Fruit fly (Drosophila melanogaster) whole organism, prepupa: Measurements from ENCODE around the gene MFS9.

ENCODE experiments used
- Blimp-1 ChIP-seq: fragments of 200-800 bp; sonication (Bioruptor generic); optimal IDR thresholded peaks from 3 replicates; lab custom pipeline; 2017; ENCODE audit warnings: missing biosample characterization, missing genetic modification characterization, mild to moderate bottlenecking, moderate library complexity, missing genetic modification reagents
- CG10631 ChIP-seq: fragments of 200-800 bp; sonication (Bioruptor generic); optimal IDR thresholded peaks from 2 replicates; lab custom pipeline; 2016; ENCODE audit warnings: missing biosample characterization, missing genetic modification characterization
- CG10669 ChIP-seq: fragments of 200-800 bp; sonication (Bioruptor generic); optimal IDR thresholded peaks from 3 replicates; lab custom pipeline; 2018; ENCODE audit warnings: missing biosample characterization, mild to moderate bottlenecking, missing genetic modification characterization, moderate library complexity
- CG11762 ChIP-seq: fragments of 200-800 bp; sonication (Bioruptor generic); optimal IDR thresholded peaks from 3 replicates; lab custom pipeline; 2016; ENCODE audit warnings: missing biosample characterization, missing genetic modification characterization; ENCODE audit not compliant: insufficient read depth
- CG15336 ChIP-seq: fragments of 200-800 bp; sonication (Bioruptor generic); IDR thresholded peaks from 2 replicates; pipeline ENCODE4 v1.3.6; 2022; ENCODE audit warnings: missing biosample characterization, missing genetic modification characterization
- CG1621 ChIP-seq: fragments of 200-800 bp; sonication (Bioruptor generic); optimal IDR thresholded peaks from 3 replicates; lab custom pipeline; 2018; ENCODE audit warnings: missing biosample characterization, mild to moderate bottlenecking, missing genetic modification characterization
- CG16779 ChIP-seq: fragments of 200-800 bp; sonication (Bioruptor generic); optimal IDR thresholded peaks from 3 replicates; lab custom pipeline; 2017; ENCODE audit warnings: missing biosample characterization, mild to moderate bottlenecking, missing genetic modification characterization
- CG3032 ChIP-seq: fragments of 200-800 bp; optimal IDR thresholded peaks from 2 replicates; lab custom pipeline; 2019; ENCODE audit warnings: missing biosample characterization, mild to moderate bottlenecking, missing genetic modification characterization, moderate library complexity
- CG31627 ChIP-seq: fragments of 200-800 bp; sonication (Bioruptor generic); optimal IDR thresholded peaks from 3 replicates; lab custom pipeline; 2016; ENCODE audit warnings: missing biosample characterization, missing genetic modification characterization
- CG32006 ChIP-seq: fragments of 200-800 bp; sonication (Bioruptor generic); optimal IDR thresholded peaks from 3 replicates; lab custom pipeline; 2017; ENCODE audit warnings: missing biosample characterization, mild to moderate bottlenecking, missing genetic modification characterization
- CG34406 ChIP-seq: fragments of 200-800 bp; sonication (Bioruptor generic); optimal IDR thresholded peaks from 3 replicates; lab custom pipeline; 2016; ENCODE audit warnings: missing biosample characterization, missing genetic modification characterization
- CG3919 ChIP-seq: fragments of 200-800 bp; sonication (Bioruptor generic); optimal IDR thresholded peaks from 3 replicates; lab custom pipeline; 2016; ENCODE audit warnings: missing biosample characterization, missing genetic modification characterization
- CG4318 ChIP-seq: fragments of 200-800 bp; sonication (Bioruptor generic); optimal IDR thresholded peaks from 3 replicates; lab custom pipeline; 2017; ENCODE audit warnings: missing biosample characterization, mild to moderate bottlenecking, missing genetic modification characterization
- CG6163 ChIP-seq: fragments of 200-800 bp; sonication (Bioruptor generic); IDR thresholded peaks from 3 replicates; pipeline ENCODE4 v1.3.6; 2022; ENCODE audit warnings: missing biosample characterization, missing genetic modification characterization
- CG6276 ChIP-seq: fragments of 200-800 bp; sonication (Bioruptor generic); optimal IDR thresholded peaks from 2 replicates; lab custom pipeline; 2017; ENCODE audit warnings: missing biosample characterization, mild to moderate bottlenecking, missing genetic modification characterization
- CG6792 ChIP-seq: fragments of 200-800 bp; sonication (Bioruptor generic); optimal IDR thresholded peaks from 3 replicates; lab custom pipeline; 2016; ENCODE audit warnings: missing biosample characterization, missing genetic modification characterization
- CG6808 ChIP-seq: fragments of 200-800 bp; sonication (Bioruptor generic); optimal IDR thresholded peaks from 3 replicates; lab custom pipeline; 2017; ENCODE audit warnings: missing biosample characterization, missing genetic modification characterization, mild to moderate bottlenecking, moderate library complexity, missing genetic modification reagents
- CG6854 ChIP-seq: fragments of 200-800 bp; sonication (Bioruptor generic); optimal IDR thresholded peaks from 2 replicates; lab custom pipeline; 2017; ENCODE audit warnings: missing biosample characterization, mild to moderate bottlenecking, missing genetic modification characterization
- CG7368 ChIP-seq: fragments of 200-800 bp; sonication (Bioruptor generic); optimal IDR thresholded peaks from 3 replicates; lab custom pipeline; 2016; ENCODE audit warnings: missing biosample characterization, missing genetic modification characterization
- CG8119 ChIP-seq: fragments of 200-800 bp; sonication (Bioruptor generic); IDR thresholded peaks from 3 replicates; pipeline ENCODE4 v1.3.6; 2022; ENCODE audit warnings: missing biosample characterization, missing genetic modification characterization
- CG9139 ChIP-seq: fragments of 200-800 bp; sonication (Bioruptor generic); optimal IDR thresholded peaks from 3 replicates; lab custom pipeline; 2017; ENCODE audit warnings: missing biosample characterization, mild to moderate bottlenecking, missing genetic modification characterization
- Eip75B ChIP-seq: fragments of 200-800 bp; sonication (Bioruptor generic); optimal IDR thresholded peaks from 3 replicates; lab custom pipeline; 2016; ENCODE audit warnings: missing biosample characterization, missing genetic modification characterization
- Eip78C ChIP-seq: fragments of 200-800 bp; sonication (Bioruptor generic); peaks from one replicate; lab custom pipeline; 2016; ENCODE audit warnings: missing biosample characterization, missing genetic modification characterization
- Eip93F ChIP-seq: fragments of 200-800 bp; sonication (Bioruptor generic); optimal IDR thresholded peaks from 2 replicates; lab custom pipeline; 2016; ENCODE audit warnings: missing biosample characterization, mild to moderate bottlenecking, missing genetic modification characterization
- Ets21C ChIP-seq: fragments of 200-800 bp; sonication (Bioruptor generic); optimal IDR thresholded peaks from 3 replicates; lab custom pipeline; 2016; ENCODE audit warnings: missing biosample characterization, missing genetic modification characterization
- Ets96B ChIP-seq: fragments of 200-800 bp; optimal IDR thresholded peaks from 2 replicates; lab custom pipeline; 2019; ENCODE audit warnings: missing biosample characterization, mild to moderate bottlenecking, missing genetic modification characterization, moderate library complexity
- Gug ChIP-seq: fragments of 200-800 bp; sonication (Bioruptor generic); IDR thresholded peaks from 2 replicates; pipeline ENCODE4 v1.3.6; 2022; ENCODE audit warnings: missing biosample characterization, missing genetic modification characterization
- Hr38 ChIP-seq: sonication (Bioruptor generic); optimal IDR thresholded peaks from 2 replicates; lab custom pipeline; 2016; ENCODE audit warnings: missing biosample characterization, missing genetic modification characterization
- Hr39 ChIP-seq: fragments of 200-800 bp; sonication (Bioruptor generic); optimal IDR thresholded peaks from 2 replicates; lab custom pipeline; 2016; ENCODE audit warnings: missing biosample characterization, missing genetic modification characterization
- Hr4 ChIP-seq: fragments of 200-800 bp; sonication (Bioruptor generic); optimal IDR thresholded peaks from 3 replicates; lab custom pipeline; 2016; ENCODE audit warnings: missing biosample characterization, missing genetic modification characterization
- Lpt ChIP-seq: fragments of 200-800 bp; sonication (Bioruptor generic); optimal IDR thresholded peaks from 3 replicates; lab custom pipeline; 2016; ENCODE audit warnings: missing biosample characterization, missing genetic modification characterization
- Met ChIP-seq: fragments of 200-800 bp; sonication (Bioruptor generic); optimal IDR thresholded peaks from 3 replicates; lab custom pipeline; 2016; ENCODE audit warnings: missing biosample characterization, missing genetic modification characterization
- Smox ChIP-seq: fragments of 200-800 bp; sonication (Bioruptor generic); optimal IDR thresholded peaks from 3 replicates; lab custom pipeline; 2016; ENCODE audit warnings: missing biosample characterization, missing genetic modification characterization
- Sox15 ChIP-seq: fragments of 200-800 bp; sonication (Bioruptor generic); optimal IDR thresholded peaks from 3 replicates; lab custom pipeline; 2016; ENCODE audit warnings: missing biosample characterization, missing genetic modification characterization
- achi ChIP-seq: fragments of 200-800 bp; sonication (Bioruptor generic); optimal IDR thresholded peaks from 3 replicates; lab custom pipeline; 2016; ENCODE audit warnings: missing biosample characterization, missing genetic modification characterization
- acj6 ChIP-seq: fragments of 200-800 bp; sonication (Bioruptor generic); optimal IDR thresholded peaks from 3 replicates; lab custom pipeline; 2016; ENCODE audit warnings: missing biosample characterization, missing genetic modification characterization
- cyc ChIP-seq: fragments of 200-800 bp; sonication (Bioruptor generic); optimal IDR thresholded peaks from 3 replicates; lab custom pipeline; 2016; ENCODE audit warnings: missing biosample characterization, missing genetic modification characterization
- dac ChIP-seq: fragments of 200-800 bp; sonication (Bioruptor generic); optimal IDR thresholded peaks from 2 replicates; lab custom pipeline; 2017; ENCODE audit warnings: missing biosample characterization, mild to moderate bottlenecking, missing genetic modification characterization
- dsx ChIP-seq: fragments of 200-800 bp; optimal IDR thresholded peaks from 3 replicates; lab custom pipeline; 2019; ENCODE audit warnings: missing biosample characterization, mild to moderate bottlenecking, missing genetic modification characterization, moderate library complexity; ENCODE audit not compliant: poor library complexity, severe bottlenecking
- eg ChIP-seq: fragments of 200-800 bp; sonication (Bioruptor generic); IDR thresholded peaks from 3 replicates; pipeline ENCODE4 v1.3.6; 2022; ENCODE audit warnings: missing biosample characterization, missing genetic modification characterization
- esn ChIP-seq: fragments of 200-800 bp; sonication (Bioruptor generic); optimal IDR thresholded peaks from 2 replicates; lab custom pipeline; 2016; ENCODE audit warnings: missing biosample characterization, mild to moderate bottlenecking, missing genetic modification characterization, moderate library complexity
- fd59A ChIP-seq: fragments of 200-800 bp; sonication (Bioruptor generic); optimal IDR thresholded peaks from 2 replicates; lab custom pipeline; 2017; ENCODE audit warnings: missing biosample characterization, mild to moderate bottlenecking, missing genetic modification characterization, missing genetic modification reagents
- fkh ChIP-seq: fragments of 200-800 bp; sonication (Bioruptor generic); optimal IDR thresholded peaks from 3 replicates; lab custom pipeline; 2017; ENCODE audit warnings: missing biosample characterization, mild to moderate bottlenecking, missing genetic modification characterization, moderate library complexity
- lz ChIP-seq: fragments of 200-800 bp; sonication (Bioruptor generic); optimal IDR thresholded peaks from 3 replicates; lab custom pipeline; 2016; ENCODE audit warnings: missing biosample characterization, missing genetic modification characterization
- pdm3 ChIP-seq: fragments of 200-800 bp; sonication (Bioruptor generic); optimal IDR thresholded peaks from 3 replicates; lab custom pipeline; 2016; ENCODE audit warnings: missing biosample characterization, missing genetic modification characterization
- salr ChIP-seq, 2 experiments: fragments of 200-800 bp; sonication (Bioruptor generic); optimal IDR thresholded peaks; 3 replicates each; lab custom pipeline; 2016 to 2018; ENCODE audit warnings: missing biosample characterization in 2 of 2, missing genetic modification characterization in 2 of 2, mild to moderate bottlenecking in 1 of 2
- spab ChIP-seq: fragments of 200-800 bp; sonication (Bioruptor generic); optimal IDR thresholded peaks from 2 replicates; lab custom pipeline; 2017; ENCODE audit warnings: missing biosample characterization, mild to moderate bottlenecking, missing genetic modification characterization, missing genetic modification reagents
- ss ChIP-seq, 2 experiments: fragments of 200-800 bp; sonication (Bioruptor generic); optimal IDR thresholded peaks; 2 replicates in 1 of 2; 3 replicates in 1 of 2; lab custom pipeline; 2017 to 2018; ENCODE audit warnings: mild to moderate bottlenecking in 2 of 2, missing biosample characterization in 2 of 2, missing genetic modification characterization in 2 of 2, moderate library complexity in 1 of 2
- svp ChIP-seq: fragments of 200-800 bp; sonication (Bioruptor generic); peaks from one replicate; lab custom pipeline; 2016; ENCODE audit warnings: missing biosample characterization, missing genetic modification characterization
- topi ChIP-seq: fragments of 200-800 bp; sonication (Bioruptor generic); optimal IDR thresholded peaks from 3 replicates; lab custom pipeline; 2016; ENCODE audit warnings: missing biosample characterization, missing genetic modification characterization
- vri ChIP-seq: fragments of 200-800 bp; sonication (Bioruptor generic); optimal IDR thresholded peaks from 3 replicates; lab custom pipeline; 2016; ENCODE audit warnings: missing biosample characterization, mild to moderate bottlenecking, missing genetic modification characterization

MFS9 gene

DNA sequence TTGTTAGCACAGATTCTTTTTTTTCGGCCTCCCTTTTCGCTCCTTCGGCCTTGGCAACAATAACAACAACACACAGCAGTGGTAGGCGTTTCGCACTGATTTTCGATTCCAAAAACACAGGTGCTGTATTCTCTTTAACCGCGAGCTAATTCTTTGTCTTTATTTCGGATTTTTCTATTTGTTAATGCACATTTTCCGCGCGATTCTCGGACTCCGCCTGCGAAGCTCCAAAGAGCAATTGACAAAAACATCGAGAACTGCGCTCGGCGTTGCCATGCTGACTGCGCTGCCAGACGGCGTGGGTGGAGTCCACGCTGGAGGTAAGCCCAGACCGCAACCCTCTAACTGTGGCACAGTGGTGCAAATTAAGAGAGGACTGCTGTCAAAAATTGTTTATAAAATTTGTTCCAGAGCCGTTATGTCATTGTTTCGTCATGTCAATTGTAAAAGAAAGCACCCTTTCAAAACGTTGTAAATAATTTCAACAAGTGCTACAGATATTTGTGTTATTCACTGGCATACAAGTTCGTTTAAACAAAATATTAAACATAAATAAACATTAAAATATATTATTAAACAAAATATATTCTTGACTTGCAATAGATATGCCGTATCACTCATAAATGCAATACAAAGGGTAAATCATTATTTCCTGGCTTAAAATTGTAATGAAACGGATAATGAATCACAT lies 45.3 kb upstream of the MFS9 start, which contains the start of the genes DPCoAC and CG5180:
TSS of gene DPCoAC (minus strand) at position 253 of the 691 bp plus-strand sequence.
TSS of gene CG5180 (plus strand) at position 516 of the 691 bp plus-strand sequence.
- TF ChIP-seq vri (GFP tag; lab: Kevin White, UChicago): peak; percentile 70
- peak; percentile 72 for TF ChIP-seq eg
- peak; percentile 74 for TF ChIP-seq CG31627
- TF ChIP-seq dac (GFP tag; lab: Kevin White, UChicago): peak; percentile 16
- peak; percentile 72 for TF ChIP-seq CG10631 (GFP tag; lab: Kevin White, UChicago)
- peak; percentile 46 for TF ChIP-seq Sox15 (GFP tag; lab: Kevin White, UChicago)
- no peak for TF ChIP-seq spab (GFP tag; lab: Kevin White, UChicago)
- peak; percentile 75 for TF ChIP-seq CG6163 (GFP tag; lab: Robert Waterston, UW)
- peak; percentile 47 for TF ChIP-seq CG1621 (tag; lab: Kevin White, UChicago)
- TF ChIP-seq CG3919: peak; percentile 66
- peak; percentile 60 for TF ChIP-seq Hr39 (GFP tag; lab: Kevin White, UChicago)
- no peak for TF ChIP-seq Ets96B (tag; lab: Kevin White, UChicago)
- TF ChIP-seq CG15336: no peak
- TF ChIP-seq CG6854 (GFP tag; lab: Kevin White, UChicago): peak; percentile 16
- peak; percentile 55 for TF ChIP-seq Ets21C (GFP tag; lab: Kevin White, UChicago)
- peak; percentile 79 for TF ChIP-seq Eip78C (GFP tag; lab: Kevin White, UChicago)
- peak; percentile 56 for TF ChIP-seq esn (GFP tag; lab: Kevin White, UChicago)
- no peak for TF ChIP-seq fd59A
- no peak for TF ChIP-seq Gug
- TF ChIP-seq CG16779: no peak
- peak; percentile 20 for TF ChIP-seq CG10669 (GFP tag; lab: Kevin White, UChicago)
- TF ChIP-seq CG3032 (tag; lab: Kevin White, UChicago): peak; percentile 55
- peak; percentile 69 for TF ChIP-seq cyc
- peak; percentile 12 for TF ChIP-seq Blimp-1 (GFP tag; lab: Kevin White, UChicago)
- TF ChIP-seq achi: peak; percentile 64
- peak; percentile 56 for TF ChIP-seq CG4318 (GFP tag; lab: Kevin White, UChicago)
- TF ChIP-seq CG32006: peak; percentile 65
- peak; percentile 56 for TF ChIP-seq Met (GFP tag; lab: Kevin White, UChicago)
- peak; percentile 45 for TF ChIP-seq Eip93F (GFP tag; lab: Kevin White, UChicago)
- no peak for TF ChIP-seq Lpt
- peak; percentile 68 for TF ChIP-seq Hr4
- TF ChIP-seq lz (GFP tag; lab: Kevin White, UChicago): peak; percentile 15
- 0 out of 3 replicates have a peak, but pooled peaks have one; percentile 27 for TF ChIP-seq CG8119 (GFP tag; lab: Robert Waterston, UW)
- TF ChIP-seq CG6792 (GFP tag; lab: Kevin White, UChicago): no peak
- TF ChIP-seq CG6276 (GFP tag; lab: Kevin White, UChicago): no peak
- TF ChIP-seq CG6808 (GFP tag; lab: Kevin White, UChicago): peak; percentile 40
- peak in 1 of 2 experiments; percentile 65 for TF ChIP-seq salr (GFP tag; optimal IDR thresholded peaks at IDR 0.05; lab: Kevin White, UChicago)
- TF ChIP-seq Hr38 (GFP tag; lab: Kevin White, UChicago): no peak
- peak; percentile 32 for TF ChIP-seq Eip75B
- TF ChIP-seq svp (GFP tag; lab: Kevin White, UChicago): peak; percentile 79
- peak; percentile 51 for TF ChIP-seq Smox (GFP tag; lab: Kevin White, UChicago)
- TF ChIP-seq ss (GFP tag; optimal IDR thresholded peaks at IDR 0.05; lab: Kevin White, UChicago): peak; percentile 34 to 37
- TF ChIP-seq fkh (GFP tag; lab: Kevin White, UChicago): peak; percentile 29
- peak; percentile 21 for TF ChIP-seq acj6 (GFP tag; lab: Kevin White, UChicago)
- peak; percentile 32 for TF ChIP-seq topi (GFP tag; lab: Kevin White, UChicago)
- peak; percentile 9 for TF ChIP-seq CG11762
- no peak for TF ChIP-seq dsx (GFP tag; lab: Kevin White, UChicago)
- peak; percentile 36 for TF ChIP-seq CG9139 (GFP tag; lab: Kevin White, UChicago)
- peak; percentile 43 for TF ChIP-seq CG34406 (GFP tag; lab: Kevin White, UChicago)
- peak; percentile 52 for TF ChIP-seq pdm3 (GFP tag; lab: Kevin White, UChicago)
- peak; percentile 19 for TF ChIP-seq CG7368 (GFP tag; lab: Kevin White, UChicago)
